Fruit fly (Drosophila melanogaster) whole organism, embryonic: Measurements from ENCODE around the gene nmo.

Source experiments
- Abd-B ChIP-seq: fragments of 200-800 bp; sonication (Bioruptor generic); optimal IDR thresholded peaks from 2 replicates; lab custom pipeline; 2018; ENCODE audit warnings: missing biosample characterization, mild to moderate bottlenecking, missing genetic modification characterization, moderate library complexity
- Ada2b ChIP-seq: fragments of 200-800 bp; sonication (Bioruptor generic); IDR thresholded peaks from 2 replicates; pipeline ENCODE4 v1.3.6; 2022; ENCODE audit warnings: missing biosample characterization, missing genetic modification characterization
- Aef1 ChIP-seq: fragments of 200-800 bp; sonication (Bioruptor generic); IDR thresholded peaks from 3 replicates; pipeline ENCODE4 v1.3.6; 2022; ENCODE audit warnings: missing biosample characterization, missing genetic modification characterization
- BtbVII ChIP-seq: fragments of 200-800 bp; sonication (Bioruptor generic); optimal IDR thresholded peaks from 3 replicates; lab custom pipeline; 2017; ENCODE audit warnings: missing biosample characterization, mild to moderate bottlenecking, missing genetic modification characterization
- CG10147 ChIP-seq: fragments of 200-800 bp; sonication (Bioruptor generic); optimal IDR thresholded peaks from 2 replicates; lab custom pipeline; 2019; ENCODE audit warnings: missing biosample characterization, mild to moderate bottlenecking, missing genetic modification characterization, moderate library complexity
- CG10431 ChIP-seq: fragments of 200-800 bp; sonication (Bioruptor generic); optimal IDR thresholded peaks from 3 replicates; lab custom pipeline; 2018; ENCODE audit warnings: missing biosample characterization, mild to moderate bottlenecking, missing genetic modification characterization
- CG10979 ChIP-seq: fragments of 200-800 bp; sonication (Bioruptor generic); optimal IDR thresholded peaks from 2 replicates; lab custom pipeline; 2018; ENCODE audit warnings: missing biosample characterization, mild to moderate bottlenecking, missing genetic modification characterization, moderate library complexity
- CG11456 ChIP-seq: fragments of 200-800 bp; sonication (Bioruptor generic); IDR thresholded peaks from 3 replicates; pipeline ENCODE4 v1.3.6; 2022; ENCODE audit warnings: missing biosample characterization, missing genetic modification characterization
- CG11504 ChIP-seq: fragments of 200-800 bp; sonication (Bioruptor generic); optimal IDR thresholded peaks from 3 replicates; lab custom pipeline; 2019; ENCODE audit warnings: missing biosample characterization, mild to moderate bottlenecking, missing genetic modification characterization, moderate library complexity
- CG11696 ChIP-seq: fragments of 200-800 bp; sonication (Bioruptor generic); IDR thresholded peaks from 2 replicates; pipeline ENCODE4 v1.3.6; 2022; ENCODE audit warnings: missing biosample characterization, missing genetic modification characterization
- CG12236 ChIP-seq: fragments of 200-800 bp; sonication (Bioruptor generic); optimal IDR thresholded peaks from 2 replicates; lab custom pipeline; 2016; ENCODE audit warnings: missing biosample characterization, missing genetic modification characterization
- CG14667 ChIP-seq: fragments of 200-800 bp; sonication (Bioruptor generic); IDR thresholded peaks from 2 replicates; pipeline ENCODE4 v1.3.6; 2022; ENCODE audit warnings: missing biosample characterization, missing genetic modification characterization
- CG15479 ChIP-seq: fragments of 200-800 bp; sonication (Bioruptor generic); optimal IDR thresholded peaks from 3 replicates; lab custom pipeline; 2019; ENCODE audit warnings: missing biosample characterization, mild to moderate bottlenecking, missing genetic modification characterization, moderate library complexity
- CG18599 ChIP-seq: fragments of 200-800 bp; sonication (Bioruptor generic); optimal IDR thresholded peaks from 3 replicates; lab custom pipeline; 2017; ENCODE audit warnings: missing biosample characterization, missing genetic modification characterization, mild to moderate bottlenecking, moderate library complexity, missing genetic modification reagents
- CG2116 ChIP-seq: fragments of 200-800 bp; sonication (Bioruptor generic); optimal IDR thresholded peaks from 3 replicates; lab custom pipeline; 2018; ENCODE audit warnings: missing biosample characterization, mild to moderate bottlenecking, missing genetic modification characterization
- CG2120 ChIP-seq: fragments of 200-800 bp; sonication (Bioruptor generic); optimal IDR thresholded peaks from 3 replicates; lab custom pipeline; 2016; ENCODE audit warnings: missing biosample characterization, missing genetic modification characterization
- CG32767 ChIP-seq: fragments of 200-800 bp; sonication (Bioruptor generic); IDR thresholded peaks from 2 replicates; pipeline ENCODE4 v1.3.6; 2022; ENCODE audit warnings: missing biosample characterization, missing genetic modification characterization
- CG34376 ChIP-seq: fragments of 200-800 bp; sonication (Bioruptor generic); optimal IDR thresholded peaks from 2 replicates; lab custom pipeline; 2018; ENCODE audit warnings: missing biosample characterization, mild to moderate bottlenecking, missing genetic modification characterization
- CG6175 ChIP-seq: fragments of 200-800 bp; sonication (Bioruptor generic); IDR thresholded peaks from 3 replicates; pipeline ENCODE4 v1.3.6; 2022; ENCODE audit warnings: missing biosample characterization, missing genetic modification characterization
- CG6683 ChIP-seq: fragments of 200-800 bp; sonication (Bioruptor generic); optimal IDR thresholded peaks from 2 replicates; lab custom pipeline; 2017; ENCODE audit warnings: missing biosample characterization, mild to moderate bottlenecking, missing genetic modification characterization, missing genetic modification reagents
- CG7372 ChIP-seq: fragments of 200-800 bp; sonication (Bioruptor generic); IDR thresholded peaks from 2 replicates; pipeline ENCODE4 v1.3.6; 2022; ENCODE audit warnings: missing biosample characterization, missing genetic modification characterization
- CG8281 ChIP-seq: fragments of 200-800 bp; sonication (Bioruptor generic); optimal IDR thresholded peaks from 2 replicates; lab custom pipeline; 2018; ENCODE audit warnings: missing biosample characterization, mild to moderate bottlenecking, missing genetic modification characterization, moderate library complexity
- CG8290 ChIP-seq, 3 experiments: fragments of 200-800 bp; sonication (Bioruptor generic); optimal IDR thresholded peaks; 2 replicates each; lab custom pipeline; 2016 to 2019; ENCODE audit warnings: missing biosample characterization in 3 of 3, missing genetic modification characterization in 3 of 3, mild to moderate bottlenecking in 2 of 3, moderate library complexity in 1 of 3
- CG8359 ChIP-seq: fragments of 200-800 bp; sonication (Bioruptor generic); optimal IDR thresholded peaks from 2 replicates; lab custom pipeline; 2017; ENCODE audit warnings: missing biosample characterization, mild to moderate bottlenecking, missing genetic modification characterization, borderline replicate concordance
- CG9609 ChIP-seq: fragments of 200-800 bp; sonication (Bioruptor generic); optimal IDR thresholded peaks from 3 replicates; lab custom pipeline; 2016; ENCODE audit warnings: missing biosample characterization, missing genetic modification characterization
- D19B ChIP-seq: fragments of 200-800 bp; sonication (Bioruptor generic); optimal IDR thresholded peaks from 2 replicates; lab custom pipeline; 2017; ENCODE audit warnings: missing biosample characterization, mild to moderate bottlenecking, missing genetic modification characterization
- Dip3 ChIP-seq: fragments of 200-800 bp; sonication (Bioruptor generic); optimal IDR thresholded peaks from 3 replicates; lab custom pipeline; 2016; ENCODE audit warnings: missing biosample characterization, missing genetic modification characterization
- Hr78 ChIP-seq, 2 experiments: fragments of 200-800 bp in 1 of 2; fragments of >200 bp in 1 of 2; sonication (Bioruptor generic) in 1 of 2; optimal IDR thresholded peaks; 2 replicates each; lab custom pipeline; 2017 to 2019; ENCODE audit warnings: missing biosample characterization in 2 of 2, missing genetic modification characterization in 2 of 2, mild to moderate bottlenecking in 1 of 2, moderate library complexity in 1 of 2
- Mad ChIP-seq: fragments of 200-800 bp; sonication (Bioruptor generic); optimal IDR thresholded peaks from 2 replicates; lab custom pipeline; 2016; ENCODE audit warnings: missing biosample characterization, missing genetic modification characterization
- Oaz ChIP-seq: fragments of 200-800 bp; sonication (Bioruptor generic); IDR thresholded peaks from 2 replicates; pipeline ENCODE4 v1.3.6; 2022; ENCODE audit warnings: missing biosample characterization, missing genetic modification characterization
- PHDP ChIP-seq: fragments of 200-800 bp; sonication (Bioruptor generic); optimal IDR thresholded peaks from 3 replicates; lab custom pipeline; 2018; ENCODE audit warnings: missing biosample characterization, mild to moderate bottlenecking, missing genetic modification characterization, moderate library complexity
- Rx ChIP-seq: fragments of 200-800 bp; sonication (Bioruptor generic); IDR thresholded peaks from 2 replicates; pipeline ENCODE4 v1.3.6; 2022; ENCODE audit warnings: missing biosample characterization, missing genetic modification characterization
- Sin3A ChIP-seq: fragments of >200 bp; optimal IDR thresholded peaks from 2 replicates; lab custom pipeline; 2018
- Stat92E ChIP-seq, 3 experiments: fragments of >200 bp in 2 of 3; fragments of 200-800 bp in 1 of 3; sonication (Bioruptor generic) in 1 of 3; optimal IDR thresholded peaks; 2 replicates each; lab custom pipeline; 2017 to 2019; ENCODE audit warnings: missing biosample characterization in 3 of 3, missing genetic modification characterization in 3 of 3, mild to moderate bottlenecking in 1 of 3, moderate library complexity in 1 of 3
- cg ChIP-seq: fragments of 200-800 bp; sonication (Bioruptor generic); optimal IDR thresholded peaks from 3 replicates; lab custom pipeline; 2019; ENCODE audit warnings: missing biosample characterization, mild to moderate bottlenecking, missing genetic modification characterization, moderate library complexity
- corto ChIP-seq: fragments of 200-800 bp; sonication (Bioruptor generic); optimal IDR thresholded peaks from 2 replicates; lab custom pipeline; 2016; ENCODE audit warnings: missing biosample characterization, mild to moderate bottlenecking, missing genetic modification characterization, moderate library complexity
- disco-r ChIP-seq: fragments of 200-800 bp; sonication (Bioruptor generic); optimal IDR thresholded peaks from 2 replicates; lab custom pipeline; 2016; ENCODE audit warnings: missing biosample characterization, missing genetic modification characterization
- dmrt11E ChIP-seq: fragments of 200-800 bp; sonication (Bioruptor generic); optimal IDR thresholded peaks from 3 replicates; lab custom pipeline; 2018; ENCODE audit warnings: missing biosample characterization, mild to moderate bottlenecking, missing genetic modification characterization, moderate library complexity
- en ChIP-seq: fragments of 200-800 bp; sonication (Bioruptor generic); optimal IDR thresholded peaks from 2 replicates; lab custom pipeline; 2016; ENCODE audit warnings: missing biosample characterization, missing genetic modification characterization
- eve ChIP-seq, 2 experiments: fragments of >200 bp; optimal IDR thresholded peaks; 2 replicates each; lab custom pipeline; 2017; ENCODE audit warnings: missing biosample characterization in 2 of 2, missing genetic modification characterization in 2 of 2
- eyg ChIP-seq: fragments of 200-800 bp; sonication (Bioruptor generic); optimal IDR thresholded peaks from 3 replicates; lab custom pipeline; 2016; ENCODE audit warnings: missing biosample characterization, missing genetic modification characterization
- grn ChIP-seq: fragments of 200-800 bp; sonication (Bioruptor generic); optimal IDR thresholded peaks from 3 replicates; lab custom pipeline; 2017; ENCODE audit warnings: missing biosample characterization, missing genetic modification characterization
- her ChIP-seq: fragments of 200-800 bp; sonication (Bioruptor generic); optimal IDR thresholded peaks from 2 replicates; lab custom pipeline; 2016; ENCODE audit warnings: missing biosample characterization, missing genetic modification characterization
- hth ChIP-seq: fragments of >200 bp; optimal IDR thresholded peaks from 2 replicates; lab custom pipeline; 2017; ENCODE audit warnings: inconsistent platforms
- ken ChIP-seq: fragments of 200-800 bp; sonication (Bioruptor generic); IDR thresholded peaks from 3 replicates; pipeline ENCODE4 v1.3.6; 2022; ENCODE audit warnings: missing biosample characterization, missing genetic modification characterization
- nom ChIP-seq: fragments of 200-800 bp; sonication (Bioruptor generic); optimal IDR thresholded peaks from 2 replicates; lab custom pipeline; 2017; ENCODE audit warnings: missing biosample characterization, missing genetic modification characterization, mild to moderate bottlenecking, moderate library complexity, missing genetic modification reagents
- sens-2 ChIP-seq: fragments of 200-800 bp; sonication (Bioruptor generic); IDR thresholded peaks from 2 replicates; pipeline ENCODE4 v1.3.6; 2022; ENCODE audit warnings: missing biosample characterization, missing genetic modification characterization
- seq ChIP-seq: fragments of 200-800 bp; sonication (Bioruptor generic); IDR thresholded peaks from 2 replicates; pipeline ENCODE4 v1.3.6; 2022; ENCODE audit warnings: missing biosample characterization, missing genetic modification characterization
- stc ChIP-seq: fragments of 200-800 bp; sonication (Bioruptor generic); IDR thresholded peaks from 2 replicates; pipeline ENCODE4 v1.3.6; 2022; ENCODE audit warnings: missing biosample characterization, missing genetic modification characterization
- sug ChIP-seq: fragments of 200-800 bp; optimal IDR thresholded peaks from 2 replicates; lab custom pipeline; 2019; ENCODE audit warnings: missing biosample characterization, mild to moderate bottlenecking, missing genetic modification characterization, moderate library complexity
- tll ChIP-seq, 2 experiments: fragments of 200-800 bp in 1 of 2; fragments of >200 bp in 1 of 2; sonication (Bioruptor generic) in 1 of 2; optimal IDR thresholded peaks; 2 replicates each; lab custom pipeline; 2017 to 2019; ENCODE audit warnings: missing biosample characterization in 2 of 2, missing genetic modification characterization in 2 of 2, mild to moderate bottlenecking in 1 of 2, moderate library complexity in 1 of 2

Gene nmo

DNA sequence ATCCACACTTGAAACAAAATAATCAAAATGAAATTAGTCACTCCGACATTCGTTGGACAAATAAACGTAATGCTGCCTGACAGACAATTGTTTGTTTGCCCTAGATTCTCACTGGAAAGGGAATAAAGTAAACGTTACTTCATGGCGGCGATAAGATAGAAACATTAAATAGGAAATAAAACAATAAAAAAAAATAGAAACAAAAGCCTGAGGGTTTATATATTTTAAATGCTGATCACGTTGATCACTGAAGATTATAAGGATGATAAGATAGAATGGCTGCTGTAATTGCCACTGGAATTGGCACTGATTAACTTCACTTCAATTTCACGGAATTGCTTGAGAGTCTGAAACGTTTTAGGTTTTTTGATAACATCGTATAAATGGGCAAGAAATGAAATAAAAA is 39.8 kb downstream of the nmo start (continued):
- TF ChIP-seq CG2116 (GFP tag; lab: Kevin White, UChicago) (no peak), dmrt11E (peak; percentile 17), Rx (GFP tag; lab: Robert Waterston, UW) (no peak), CG6683 (no peak), corto (GFP tag; lab: Kevin White, UChicago) (no peak), CG6175 (GFP tag; lab: Robert Waterston, UW) (no peak), eyg (GFP tag; lab: Kevin White, UChicago) (no peak), CG10147 (peak; percentile 16), eve (GFP tag; optimal IDR thresholded peaks at IDR 0.05; lab: Kevin White, UChicago) (no peak), ken (no peak), Abd-B (no peak), CG10979 (no peak), Oaz (GFP tag; lab: Robert Waterston, UW) (no peak), CG12236 (GFP tag; lab: Kevin White, UChicago) (peak; percentile 14), cg (GFP tag; lab: Kevin White, UChicago) (no peak), hth (lab: Kevin White, UChicago) (no peak), Ada2b (GFP tag; lab: Robert Waterston, UW) (no peak), CG11504 (peak; percentile 40), seq (GFP tag; lab: Robert Waterston, UW) (no peak), CG10431 (GFP tag; lab: Kevin White, UChicago) (peak; percentile 63), Aef1 (no peak), D19B (no peak), Stat92E (GFP tag; optimal IDR thresholded peaks at IDR 0.05; lab: Kevin White, UChicago) (peak in 1 of 3 experiments; percentile 41), CG11696 (GFP tag; lab: Robert Waterston, UW) (no peak), PHDP (tag; lab: Kevin White, UChicago) (peak; percentile 70), her (no peak), Sin3A (lab: Kevin White, UChicago) (no peak), CG11456 (GFP tag; lab: Robert Waterston, UW) (no peak), stc (GFP tag; lab: Robert Waterston, UW) (no peak), CG14667 (no peak), nom (GFP tag; lab: Kevin White, UChicago) (no peak), disco-r (GFP tag; lab: Kevin White, UChicago) (no peak), CG9609 (GFP tag; lab: Kevin White, UChicago) (no peak), CG8359 (GFP tag; lab: Kevin White, UChicago) (no peak), sens-2 (GFP tag; lab: Robert Waterston, UW) (no peak), CG18599 (GFP tag; lab: Kevin White, UChicago) (no peak), Dip3 (GFP tag; lab: Kevin White, UChicago) (no peak), CG2120 (no peak), CG15479 (GFP tag; lab: Kevin White, UChicago) (no peak), CG8281 (peak; percentile 41), grn (GFP tag; lab: Kevin White, UChicago) (peak; percentile 96), Mad (GFP tag; lab: Kevin White, UChicago) (no peak), CG34376 (GFP tag; lab: Kevin White, UChicago) (peak; percentile 81), en (no peak), CG32767 (GFP tag; lab: Robert Waterston, UW) (no peak), CG7372 (GFP tag; lab: Robert Waterston, UW) (no peak), BtbVII (GFP tag; lab: Kevin White, UChicago) (peak; percentile 34), tll (GFP tag; optimal IDR thresholded peaks at IDR 0.05; lab: Kevin White, UChicago) (no peak), sug (tag; lab: Kevin White, UChicago) (peak; percentile 71), CG8290 (GFP tag; optimal IDR thresholded peaks at IDR 0.05; lab: Kevin White, UChicago) (no peak), CG8290 (tag; optimal IDR thresholded peaks at IDR 0.05; lab: Kevin White, UChicago) (no peak), Hr78 (GFP tag; optimal IDR thresholded peaks at IDR 0.05; lab: Kevin White, UChicago) (peak in 1 of 2 experiments; percentile 33)
